Worm (Caenorhabditis elegans) whole organism, L4 larva: ENCODE results near the gene ddx-17.
"Not testable (repeated sequence)": the region's sequence is repeated elsewhere in the genome, so short reads cannot be mapped to it uniquely, and the experiment has no call there.

ENCODE experiments used
- F37D6.2 ChIP-seq: sonication (generic microtip); optimal IDR thresholded peaks from 2 replicates; lab custom pipeline; 2016; ENCODE audit warnings: mild to moderate bottlenecking, missing genetic modification characterization, missing compliant biosample characterization
- aly-2 ChIP-seq: sonication (generic microtip); optimal IDR thresholded peaks from 2 replicates; lab custom pipeline; 2018; ENCODE audit warnings: missing biosample characterization, missing genetic modification characterization
- ama-1 ChIP-seq: fragments of 150-350 bp; optimal IDR thresholded peaks from 2 replicates; lab custom pipeline; 2014; ENCODE audit warnings: inconsistent platforms, mixed read lengths
- dve-1 ChIP-seq: sonication (generic microtip); optimal IDR thresholded peaks from 2 replicates; lab custom pipeline; 2017; ENCODE audit warnings: antibody characterized with exemption, mild to moderate bottlenecking, missing genetic modification characterization, missing compliant biosample characterization; ENCODE audit not compliant: insufficient read depth
- egl-27 ChIP-seq: sonication (generic microtip); optimal IDR thresholded peaks from 3 replicates; lab custom pipeline; 2017; ENCODE audit warnings: missing biosample characterization, missing genetic modification reagents, missing genetic modification characterization
- egl-43 ChIP-seq: fragments of 200-800 bp; sonication (Bioruptor generic); IDR thresholded peaks from 2 replicates; pipeline ENCODE4 v1.3.6; 2022; ENCODE audit warnings: missing genetic modification reagents, missing genetic modification characterization, missing compliant biosample characterization
- lin-15B ChIP-seq: fragments of 150-350 bp; sonication (generic microtip); optimal IDR thresholded peaks from 3 replicates; lab custom pipeline; 2014; ENCODE audit warnings: missing biosample characterization, missing genetic modification characterization
- nhr-25 ChIP-seq: sonication (generic microtip); optimal IDR thresholded peaks from 2 replicates; lab custom pipeline; 2017; ENCODE audit warnings: missing genetic modification characterization, mild to moderate bottlenecking, missing compliant biosample characterization, antibody characterized with exemption, moderate library complexity, borderline replicate concordance; ENCODE audit not compliant: insufficient read depth
- nhr-28 ChIP-seq: fragments of 150-350 bp; optimal IDR thresholded peaks from 2 replicates; lab custom pipeline; 2014; ENCODE audit warnings: missing biosample characterization, missing genetic modification characterization
- skn-1 ChIP-seq: fragments of 150-350 bp; optimal IDR thresholded peaks from 2 replicates; lab custom pipeline; 2014; ENCODE audit warnings: missing biosample characterization, missing genetic modification characterization
- zag-1 ChIP-seq: fragments of 150-350 bp; optimal IDR thresholded peaks from 2 replicates; lab custom pipeline; 2014; ENCODE audit warnings: missing biosample characterization, missing genetic modification characterization

- TF ChIP-seq zag-1 (tag; lab: Kevin White, UChicago); dve-1 (tag; lab: Kevin White, UChicago); nhr-25 (tag; lab: Kevin White, UChicago); egl-27; nhr-28; ama-1; aly-2 (tag; lab: Kevin White, UChicago); F37D6.2 (tag; lab: Kevin White, UChicago); egl-43; skn-1 (tag; lab: Kevin White, UChicago); lin-15B (tag; lab: Kevin White, UChicago): not testable (repeated sequence)
These were observed 37.4 kb upstream of the ddx-17 start, which contains the start of gene F58D12.1 for ce11 chrV:14049274-14049673.
